Worm (Caenorhabditis elegans): ENCODE measurements around the gene C09G1.2.

C09G1.2 gene

ce11 chrX:15988577-15988976 is 6.0 kb upstream of the C09G1.2 start:
- TF ChIP-seq klf-2 (GFP tag; conservative IDR thresholded peaks at IDR 0.05) (no peak), T22C8.4 (GFP tag; IDR thresholded peaks at IDR 0.05) (no peak), med-1 (GFP tag; optimal IDR thresholded peaks at IDR 0.05; ENCODE audit: insufficient read depth) (no peak), tab-1 (GFP tag; IDR thresholded peaks at IDR 0.05) (no peak), cog-1 (tag; optimal IDR thresholded peaks at IDR 0.05) (no peak), ref-1 (GFP tag; conservative IDR thresholded peaks at IDR 0.05) (no peak), ztf-29 (GFP tag; IDR thresholded peaks at IDR 0.05) (no peak), ztf-23 (GFP tag; IDR thresholded peaks at IDR 0.05) (no peak), flt-1 (GFP tag; IDR thresholded peaks at IDR 0.05) (no peak)

ce11 chrX:15983288-15983687 is 758 bp upstream of the C09G1.2 start:
- TF ChIP-seq ref-1 (GFP tag; conservative IDR thresholded peaks at IDR 0.05) (no peak), flt-1 (GFP tag; IDR thresholded peaks at IDR 0.05) (no peak)

- TF ChIP-seq klf-2 (GFP tag; conservative IDR thresholded peaks at IDR 0.05) = no peak
- no peak for TF ChIP-seq flt-1 (GFP tag; IDR thresholded peaks at IDR 0.05)
- TF ChIP-seq tab-1 (GFP tag; IDR thresholded peaks at IDR 0.05) = no peak
- TF ChIP-seq ref-1 (GFP tag; conservative IDR thresholded peaks at IDR 0.05) = no peak
- TF ChIP-seq cog-1 (tag; optimal IDR thresholded peaks at IDR 0.05) = no peak
- TF ChIP-seq med-1 (GFP tag; optimal IDR thresholded peaks at IDR 0.05; ENCODE audit: insufficient read depth) = no peak
- no peak for TF ChIP-seq T22C8.4 (GFP tag; IDR thresholded peaks at IDR 0.05)
- no peak for TF ChIP-seq ztf-23 (GFP tag; IDR thresholded peaks at IDR 0.05)
- TF ChIP-seq ztf-29 (GFP tag; IDR thresholded peaks at IDR 0.05) = no peak
These were observed 23.8 kb downstream of the C09G1.2 start, which contains the start of gene C09G1.5 for ce11 chrX:15958767-15959166. Gene C09G1.5, plus strand, starts transcription at chrX:15959067.

- TF ChIP-seq ztf-29 (GFP tag; IDR thresholded peaks at IDR 0.05) (no peak), tab-1 (GFP tag; IDR thresholded peaks at IDR 0.05) (no peak), flt-1 (GFP tag; IDR thresholded peaks at IDR 0.05) (no peak), T22C8.4 (GFP tag; IDR thresholded peaks at IDR 0.05) (no peak), ref-1 (GFP tag; conservative IDR thresholded peaks at IDR 0.05) (no peak), cog-1 (tag; optimal IDR thresholded peaks at IDR 0.05) (no peak), med-1 (GFP tag; optimal IDR thresholded peaks at IDR 0.05; ENCODE audit: insufficient read depth) (no peak), klf-2 (GFP tag; conservative IDR thresholded peaks at IDR 0.05) (no peak), ztf-23 (GFP tag; IDR thresholded peaks at IDR 0.05) (no peak)
These were observed 28.9 kb downstream of the C09G1.2 start for ce11 chrX:15953611-15954010.

- TF ChIP-seq ztf-23 (GFP tag; IDR thresholded peaks at IDR 0.05) = no peak
- TF ChIP-seq ztf-29 (GFP tag; IDR thresholded peaks at IDR 0.05) = no peak
- TF ChIP-seq cog-1 (tag; optimal IDR thresholded peaks at IDR 0.05) = no peak
- TF ChIP-seq med-1 (GFP tag; optimal IDR thresholded peaks at IDR 0.05; ENCODE audit: insufficient read depth) = no peak
- no peak for TF ChIP-seq klf-2 (GFP tag; conservative IDR thresholded peaks at IDR 0.05)
- no peak for TF ChIP-seq T22C8.4 (GFP tag; IDR thresholded peaks at IDR 0.05)
These were observed 29.4 kb downstream of the C09G1.2 start for ce11 chrX:15953086-15953485.

DNA sequence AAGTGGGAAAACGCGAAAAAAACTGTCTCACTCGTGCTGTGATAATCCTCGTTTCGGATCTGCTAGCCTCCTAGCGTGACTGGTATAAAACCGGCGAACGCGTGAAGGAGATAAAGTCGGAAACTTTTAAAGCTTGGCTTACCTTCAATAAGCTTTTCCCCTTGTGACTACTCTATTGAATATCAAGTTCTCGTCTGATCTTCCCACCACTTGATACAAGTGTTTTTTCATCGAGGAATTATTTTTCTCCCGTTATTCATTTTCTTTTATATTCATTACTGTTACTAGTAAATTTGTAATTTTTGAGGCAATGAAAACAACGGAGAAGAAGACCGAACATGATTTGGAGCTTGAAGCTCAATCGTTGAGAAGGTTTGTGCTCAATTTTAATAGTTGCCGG is 31.3 kb downstream of the C09G1.2 start, which contains the start of gene col-186:
Gene col-186 (plus strand): TSS at position 301 of the 400 bp plus-strand sequence.
- no peak for TF ChIP-seq cog-1 (tag; optimal IDR thresholded peaks at IDR 0.05)
- TF ChIP-seq ref-1 (GFP tag; conservative IDR thresholded peaks at IDR 0.05) = no peak
- TF ChIP-seq tab-1 (GFP tag; IDR thresholded peaks at IDR 0.05) = no peak
- TF ChIP-seq med-1 (GFP tag; optimal IDR thresholded peaks at IDR 0.05; ENCODE audit: insufficient read depth) = no peak
- TF ChIP-seq T22C8.4 (GFP tag; IDR thresholded peaks at IDR 0.05) = no peak
- TF ChIP-seq ztf-29 (GFP tag; IDR thresholded peaks at IDR 0.05) = no peak
- TF ChIP-seq ztf-23 (GFP tag; IDR thresholded peaks at IDR 0.05) = no peak
- TF ChIP-seq flt-1 (GFP tag; IDR thresholded peaks at IDR 0.05) = no peak
- no peak for TF ChIP-seq klf-2 (GFP tag; conservative IDR thresholded peaks at IDR 0.05)

DNA sequence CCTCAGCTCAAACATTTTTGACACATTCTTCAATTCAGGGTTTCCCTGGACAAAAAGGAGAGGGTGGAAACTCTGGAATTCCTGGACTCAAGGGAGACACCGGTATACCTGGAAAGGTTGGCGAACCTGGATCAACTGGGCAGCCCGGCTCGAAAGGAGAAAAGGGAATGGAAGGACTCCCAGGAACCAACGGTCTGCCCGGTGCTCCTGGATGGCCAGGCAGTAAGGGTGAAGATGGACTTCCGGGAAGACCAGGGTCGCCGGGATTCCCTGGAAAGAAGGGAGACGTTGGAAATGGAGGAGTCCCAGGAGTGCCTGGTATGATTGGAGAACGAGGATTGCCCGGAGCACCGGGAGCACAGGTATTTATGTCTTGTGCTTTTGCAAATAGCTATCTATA is 36.7 kb downstream of the C09G1.2 start:
- TF ChIP-seq tab-1 (GFP tag; IDR thresholded peaks at IDR 0.05) (no peak), ztf-23 (GFP tag; IDR thresholded peaks at IDR 0.05) (no peak), ref-1 (GFP tag; conservative IDR thresholded peaks at IDR 0.05) (no peak), klf-2 (GFP tag; conservative IDR thresholded peaks at IDR 0.05) (no peak), cog-1 (tag; optimal IDR thresholded peaks at IDR 0.05) (no peak), med-1 (GFP tag; optimal IDR thresholded peaks at IDR 0.05; ENCODE audit: insufficient read depth) (no peak), flt-1 (GFP tag; IDR thresholded peaks at IDR 0.05) (no peak), ztf-29 (GFP tag; IDR thresholded peaks at IDR 0.05) (no peak), T22C8.4 (GFP tag; IDR thresholded peaks at IDR 0.05) (no peak)

DNA sequence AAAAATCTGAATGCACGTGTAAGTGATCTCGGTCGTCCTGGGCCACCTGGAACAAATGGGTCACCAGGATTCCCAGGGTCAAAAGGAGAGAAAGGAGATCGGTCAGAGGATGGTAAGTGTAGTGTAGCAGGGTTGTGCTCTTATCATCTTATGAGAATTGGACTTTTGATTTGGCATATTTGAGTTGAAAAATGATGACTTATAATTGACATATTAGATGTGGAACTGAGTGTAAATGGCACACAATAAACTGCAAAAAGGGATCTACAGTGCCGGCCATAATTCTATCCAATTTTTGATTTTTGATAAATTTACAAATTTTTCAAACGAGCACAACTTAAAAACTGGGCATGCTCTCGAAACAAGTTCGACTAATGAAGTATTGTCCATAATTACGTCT is 38.3 kb downstream of the C09G1.2 start:
- TF ChIP-seq T22C8.4 (GFP tag; IDR thresholded peaks at IDR 0.05) = no peak
- no peak for TF ChIP-seq flt-1 (GFP tag; IDR thresholded peaks at IDR 0.05)
- TF ChIP-seq tab-1 (GFP tag; IDR thresholded peaks at IDR 0.05) = no peak
- no peak for TF ChIP-seq ref-1 (GFP tag; conservative IDR thresholded peaks at IDR 0.05)
- no peak for TF ChIP-seq med-1 (GFP tag; optimal IDR thresholded peaks at IDR 0.05; ENCODE audit: insufficient read depth)

- no peak for TF ChIP-seq ztf-29 (GFP tag; IDR thresholded peaks at IDR 0.05)
- no peak for TF ChIP-seq flt-1 (GFP tag; IDR thresholded peaks at IDR 0.05)
- TF ChIP-seq ref-1 (GFP tag; conservative IDR thresholded peaks at IDR 0.05) = no peak
- TF ChIP-seq klf-2 (GFP tag; conservative IDR thresholded peaks at IDR 0.05) = no peak
- TF ChIP-seq med-1 (GFP tag; optimal IDR thresholded peaks at IDR 0.05; ENCODE audit: insufficient read depth) = no peak
- no peak for TF ChIP-seq tab-1 (GFP tag; IDR thresholded peaks at IDR 0.05)
- TF ChIP-seq T22C8.4 (GFP tag; IDR thresholded peaks at IDR 0.05) = no peak
These were observed 38.8 kb downstream of the C09G1.2 start, which contains the start of gene mec-5 for ce11 chrX:15943709-15944108. Gene mec-5, plus strand, starts transcription at chrX:15944009.

- TF ChIP-seq flt-1 (GFP tag; IDR thresholded peaks at IDR 0.05) (no peak), cog-1 (tag; optimal IDR thresholded peaks at IDR 0.05) (no peak)
These were observed 42.7 kb downstream of the C09G1.2 start for ce11 chrX:15939759-15940334.
